Fruit fly (Drosophila melanogaster): Measurements from ENCODE around the gene cal1.
A peak's percentile ranks its signal among the peaks of the same experiment; 100 is the strongest.

Gene cal1

dm6 chr3R:17042838-17043569 is 45.1 kb upstream of the cal1 start, which contains the start of the genes bdwf and Patr-1 (continued):
- TF ChIP-seq CG18011 (GFP tag; optimal IDR thresholded peaks at IDR 0.05) (no peak), CG4707 (GFP tag; optimal IDR thresholded peaks at IDR 0.05) (no peak), CG6813 (GFP tag; optimal IDR thresholded peaks at IDR 0.05) (no peak), Myb (GFP tag; optimal IDR thresholded peaks at IDR 0.05) (no peak), bab2 (GFP tag; optimal IDR thresholded peaks at IDR 0.05) (no peak), CG14860 (GFP tag; IDR thresholded peaks at IDR 0.05; ENCODE audit: partially characterized antibody) (peak; percentile 88), Adf1 (GFP tag; IDR thresholded peaks at IDR 0.05) (no peak), pzg (GFP tag; optimal IDR thresholded peaks at IDR 0.05) (peak; percentile 51), fd64A (GFP tag; optimal IDR thresholded peaks at IDR 0.05) (no peak), al (GFP tag; IDR thresholded peaks at IDR 0.05) (no peak; the same call in 1 of the 2 replicates), amos (GFP tag; IDR thresholded peaks at IDR 0.05; ENCODE audit: partially characterized antibody) (peak; percentile 95), Rx (GFP tag; IDR thresholded peaks at IDR 0.05) (no peak), CG11247 (GFP tag; IDR thresholded peaks at IDR 0.05) (no peak), Ets65A (GFP tag) (peak; percentile 85), eyg (GFP tag; optimal IDR thresholded peaks at IDR 0.05) (no peak), CG31224 (GFP tag; IDR thresholded peaks at IDR 0.05) (no peak), Hr78 (GFP tag; optimal IDR thresholded peaks at IDR 0.05) (no peak), danr (GFP tag; IDR thresholded peaks at IDR 0.05) (no peak), CG11696 (GFP tag; IDR thresholded peaks at IDR 0.05) (no peak), ac (GFP tag; optimal IDR thresholded peaks at IDR 0.05) (no peak), tll (GFP tag; optimal IDR thresholded peaks at IDR 0.05) (peak in 1 of 2 experiments; percentile 21), gfzf (GFP tag; optimal IDR thresholded peaks at IDR 0.05) (peak; percentile 17), Awh (GFP tag; IDR thresholded peaks at IDR 0.05) (no peak), ara (GFP tag; IDR thresholded peaks at IDR 0.05) (no peak), CG7271 (tag; optimal IDR thresholded peaks at IDR 0.05) (no peak), twi (tag; optimal IDR thresholded peaks at IDR 0.05) (no peak), eve (GFP tag; optimal IDR thresholded peaks at IDR 0.05) (no peak), Atf-2 (GFP tag; optimal IDR thresholded peaks at IDR 0.05) (no peak), tap (tag; optimal IDR thresholded peaks at IDR 0.05) (no peak), CG10959 (GFP tag; IDR thresholded peaks at IDR 0.05) (no peak), CTCF (GFP tag; optimal IDR thresholded peaks at IDR 0.05) (peak; percentile 24), CG11456 (GFP tag; IDR thresholded peaks at IDR 0.05) (0 out of 3 replicates have a peak, but pooled peaks have one; percentile 36), CG16813 (GFP tag; IDR thresholded peaks at IDR 0.05; ENCODE audit: partially characterized antibody) (peak; percentile 93), Stat92E (GFP tag; optimal IDR thresholded peaks at IDR 0.05) (no peak), sr (GFP tag; IDR thresholded peaks at IDR 0.05) (no peak), fu2 (GFP tag; optimal IDR thresholded peaks at IDR 0.05) (no peak), CG32772 (GFP tag; IDR thresholded peaks at IDR 0.05) (no peak), ham (GFP tag; IDR thresholded peaks at IDR 0.05) (no peak), bsh (GFP tag; optimal IDR thresholded peaks at IDR 0.05) (no peak), CG17328 (GFP tag; IDR thresholded peaks at IDR 0.05) (0 out of 2 replicates have a peak, but pooled peaks have one; percentile 16), sima (GFP tag; optimal IDR thresholded peaks at IDR 0.05) (no peak), CG2199 (GFP tag; IDR thresholded peaks at IDR 0.05) (no peak), CG34422 (GFP tag; IDR thresholded peaks at IDR 0.05) (no peak), CG16815 (GFP tag; optimal IDR thresholded peaks at IDR 0.05) (no peak), HLH4C (GFP tag; IDR thresholded peaks at IDR 0.05; ENCODE audit: partially characterized antibody) (peak; percentile 91), CG4730 (GFP tag; IDR thresholded peaks at IDR 0.05) (no peak), CG8089 (GFP tag; optimal IDR thresholded peaks at IDR 0.05) (no peak), CG3065 (GFP tag; optimal IDR thresholded peaks at IDR 0.05) (no peak), ftz-f1 (GFP tag; optimal IDR thresholded peaks at IDR 0.05) (no peak), CG6254 (GFP tag; optimal IDR thresholded peaks at IDR 0.05) (no peak)

All from whole organism, embryonic.